Fruit fly (Drosophila melanogaster) whole organism, wandering third instar larva: ENCODE measurements around the gene Zn72D.

Source experiments
- CG32264 ChIP-seq: fragments of 200-800 bp; sonication (Bioruptor generic); optimal IDR thresholded peaks from 2 replicates; lab custom pipeline; 2016; ENCODE audit warnings: missing biosample characterization, missing genetic modification characterization
- CG9705 ChIP-seq: fragments of 200-800 bp; sonication (Bioruptor generic); optimal IDR thresholded peaks from 2 replicates; lab custom pipeline; 2018; ENCODE audit warnings: missing biosample characterization, mild to moderate bottlenecking, missing genetic modification characterization
- CrebA ChIP-seq: fragments of 200-800 bp; sonication (Bioruptor generic); optimal IDR thresholded peaks from 2 replicates; lab custom pipeline; 2016; ENCODE audit warnings: missing biosample characterization, mild to moderate bottlenecking, missing genetic modification characterization, borderline replicate concordance
- Dif ChIP-seq: fragments of 200-275, 200-300 bp; sonication (Bioruptor generic); optimal IDR thresholded peaks from 2 replicates; lab custom pipeline; 2018; ENCODE audit warnings: missing biosample characterization, missing genetic modification characterization; ENCODE audit not compliant: partially characterized antibody
- GATAd ChIP-seq: sonication (Bioruptor generic); optimal IDR thresholded peaks from 2 replicates; lab custom pipeline; 2016; ENCODE audit warnings: missing biosample characterization, missing genetic modification characterization
- HLH106 ChIP-seq: fragments of 200-800 bp; optimal IDR thresholded peaks from 3 replicates; lab custom pipeline; 2019; ENCODE audit warnings: missing biosample characterization, mild to moderate bottlenecking, missing genetic modification characterization, moderate library complexity
- Hnf4 ChIP-seq: fragments of 200-800 bp; sonication (Bioruptor generic); optimal IDR thresholded peaks from 2 replicates; lab custom pipeline; 2016; ENCODE audit warnings: missing biosample characterization, mild to moderate bottlenecking, missing genetic modification characterization
- Hr83 ChIP-seq: fragments of 200-300 bp; sonication (Bioruptor generic); optimal IDR thresholded peaks from 2 replicates; lab custom pipeline; 2016; ENCODE audit warnings: missing biosample characterization, mild to moderate bottlenecking, missing genetic modification characterization, moderate library complexity; ENCODE audit not compliant: poor library complexity, severe bottlenecking
- Jra ChIP-seq: sonication (Bioruptor generic); optimal IDR thresholded peaks from 2 replicates; lab custom pipeline; 2016; ENCODE audit warnings: missing biosample characterization, missing genetic modification characterization
- Mio ChIP-seq: sonication (Bioruptor generic); optimal IDR thresholded peaks from 2 replicates; lab custom pipeline; 2016; ENCODE audit warnings: missing biosample characterization, missing genetic modification characterization
- Myc ChIP-seq: fragments of >200 bp; optimal IDR thresholded peaks from 2 replicates; lab custom pipeline; 2017
- N ChIP-seq: fragments of >200 bp; optimal IDR thresholded peaks from 2 replicates; lab custom pipeline; 2018; ENCODE audit warnings: missing biosample characterization, missing external identifiers, missing genetic modification characterization
- OdsH ChIP-seq: fragments of 200-800 bp; sonication (Bioruptor generic); optimal IDR thresholded peaks from 2 replicates; lab custom pipeline; 2016; ENCODE audit warnings: missing biosample characterization, mild to moderate bottlenecking, missing genetic modification characterization
- Rel ChIP-seq, 2 experiments: fragments of 200-800 bp; sonication (Bioruptor generic) in 1 of 2; optimal IDR thresholded peaks; 2 replicates in 1 of 2; 3 replicates in 1 of 2; lab custom pipeline; 2016 to 2019; ENCODE audit warnings: mild to moderate bottlenecking in 2 of 2, missing biosample characterization in 2 of 2, missing genetic modification characterization in 2 of 2, moderate library complexity in 1 of 2
- Sp1 ChIP-seq: fragments of 200-800 bp; sonication (Bioruptor generic); optimal IDR thresholded peaks from 3 replicates; lab custom pipeline; 2019; ENCODE audit warnings: missing biosample characterization, mild to moderate bottlenecking, missing genetic modification characterization, moderate library complexity
- Vsx2 ChIP-seq: fragments of 200-300, 225-300 bp; sonication (Bioruptor generic); optimal IDR thresholded peaks from 2 replicates; lab custom pipeline; 2018; ENCODE audit warnings: missing biosample characterization, missing genetic modification characterization; ENCODE audit not compliant: partially characterized antibody
- br ChIP-seq: fragments of 200-800 bp; sonication (Bioruptor generic); optimal IDR thresholded peaks from 2 replicates; lab custom pipeline; 2016; ENCODE audit warnings: missing biosample characterization, missing genetic modification characterization
- brk ChIP-seq: fragments of 200-800 bp; sonication (Bioruptor generic); optimal IDR thresholded peaks from 2 replicates; lab custom pipeline; 2016; ENCODE audit warnings: missing biosample characterization, mild to moderate bottlenecking, missing genetic modification characterization
- dl ChIP-seq, 2 experiments: fragments of 175-275, 200-275 bp in 1 of 2; fragments of 200-275 bp in 1 of 2; sonication (Bioruptor generic); optimal IDR thresholded peaks; lab custom pipeline; 2018; ENCODE audit warnings: mild to moderate bottlenecking in 2 of 2, missing biosample characterization in 2 of 2, missing genetic modification characterization in 2 of 2, moderate library complexity in 2 of 2; ENCODE audit not compliant: partially characterized antibody in 2 of 2, insufficient read depth in 1 of 2
- dmrt93B ChIP-seq: fragments of 200-800 bp; sonication (Bioruptor generic); optimal IDR thresholded peaks from 2 replicates; lab custom pipeline; 2018; ENCODE audit warnings: missing biosample characterization, mild to moderate bottlenecking, missing genetic modification characterization
- dsf ChIP-seq: sonication (Bioruptor generic); optimal IDR thresholded peaks from 2 replicates; lab custom pipeline; 2016; ENCODE audit warnings: missing biosample characterization, missing genetic modification characterization, borderline replicate concordance
- ey ChIP-seq: fragments of 200-800 bp; sonication (Bioruptor generic); optimal IDR thresholded peaks from 2 replicates; lab custom pipeline; 2016; ENCODE audit warnings: missing biosample characterization, missing genetic modification characterization
- foxo ChIP-seq, 2 experiments: fragments of 200-800 bp; sonication (Bioruptor generic); optimal IDR thresholded peaks; 2 replicates in 1 of 2; 3 replicates in 1 of 2; lab custom pipeline; 2016 to 2017; ENCODE audit warnings: missing biosample characterization in 2 of 2, missing genetic modification characterization in 2 of 2
- fru ChIP-seq: fragments of 200-800 bp; sonication (Bioruptor generic); optimal IDR thresholded peaks from 3 replicates; lab custom pipeline; 2016; ENCODE audit warnings: missing biosample characterization, mild to moderate bottlenecking, missing genetic modification characterization
- h ChIP-seq: fragments of 200-800 bp; sonication (Bioruptor generic); optimal IDR thresholded peaks from 3 replicates; lab custom pipeline; 2016; ENCODE audit warnings: missing biosample characterization, mild to moderate bottlenecking, missing genetic modification characterization
- jim ChIP-seq: fragments of 175-275, 200-325 bp; sonication (Bioruptor generic); optimal IDR thresholded peaks from 2 replicates; lab custom pipeline; 2016; ENCODE audit warnings: missing biosample characterization, mild to moderate bottlenecking, missing genetic modification characterization
- psq ChIP-seq: fragments of 200-800 bp; sonication (Bioruptor generic); optimal IDR thresholded peaks from 3 replicates; lab custom pipeline; 2017; ENCODE audit warnings: missing biosample characterization, mild to moderate bottlenecking, missing genetic modification characterization, moderate library complexity
- rgr ChIP-seq: fragments of 200-800 bp; sonication (Bioruptor generic); optimal IDR thresholded peaks from 3 replicates; lab custom pipeline; 2016; ENCODE audit warnings: missing biosample characterization, mild to moderate bottlenecking, missing genetic modification characterization
- sage ChIP-seq: fragments of 200-800 bp; sonication (Bioruptor generic); optimal IDR thresholded peaks from 2 replicates; lab custom pipeline; 2016; ENCODE audit warnings: missing biosample characterization, mild to moderate bottlenecking, missing genetic modification characterization
- sv ChIP-seq: fragments of 200-800 bp; sonication (Bioruptor generic); optimal IDR thresholded peaks from 3 replicates; lab custom pipeline; 2016; ENCODE audit warnings: missing biosample characterization, missing genetic modification characterization
- tai ChIP-seq: sonication (Bioruptor generic); optimal IDR thresholded peaks from 2 replicates; lab custom pipeline; 2016; ENCODE audit warnings: missing biosample characterization, missing genetic modification characterization
- usp ChIP-seq: fragments of >200 bp; optimal IDR thresholded peaks from 2 replicates; lab custom pipeline; 2017; ENCODE audit warnings: missing biosample characterization, missing genetic modification characterization
- woc ChIP-seq: sonication (Bioruptor generic); optimal IDR thresholded peaks from 2 replicates; lab custom pipeline; 2016; ENCODE audit warnings: missing biosample characterization, mild to moderate bottlenecking, missing genetic modification characterization

Zn72D gene

dm6 chr3L:16128973-16129745, 16.7 kb upstream of the Zn72D start, which contains the start of gene SsRbeta:
Gene SsRbeta, plus strand, starts transcription at chr3L:16129617.
- TF ChIP-seq brk (GFP tag; lab: Kevin White, UChicago) = peak; percentile 41
- peak; percentile 60 for TF ChIP-seq sv
- TF ChIP-seq Hr83 = peak; percentile 53
- peak; percentile 20 for TF ChIP-seq Jra (GFP tag; lab: Kevin White, UChicago)
- no peak for TF ChIP-seq CG9705 (GFP tag; lab: Kevin White, UChicago)
- TF ChIP-seq Hnf4 = no peak
- TF ChIP-seq Rel (GFP tag; optimal IDR thresholded peaks at IDR 0.05; lab: Kevin White, UChicago) = no peak
- peak; percentile 39 for TF ChIP-seq Rel (tag; optimal IDR thresholded peaks at IDR 0.05; lab: Kevin White, UChicago)
- no peak for TF ChIP-seq GATAd
- TF ChIP-seq ey = no peak
- no peak for TF ChIP-seq br
- TF ChIP-seq tai (GFP tag; lab: Kevin White, UChicago) = no peak
- TF ChIP-seq fru (GFP tag; lab: Kevin White, UChicago) = no peak

dm6 chr3L:16128481-16128972, 16.1 kb upstream of the Zn72D start, which contains the start of gene Pgm1:
Gene Pgm1, minus strand, starts transcription at chr3L:16128531.
- TF ChIP-seq Mio (GFP tag; lab: Kevin White, UChicago) (peak; percentile 43), GATAd (no peak), ey (peak; percentile 93), OdsH (peak; percentile 93), Myc (lab: Kevin White, UChicago) (peak; percentile 85), fru (GFP tag; lab: Kevin White, UChicago) (peak; percentile 92), h (GFP tag; lab: Kevin White, UChicago) (peak; percentile 94), Dif (no peak), usp (GFP tag; lab: Kevin White, UChicago) (no peak), Hnf4 (peak; percentile 84), psq (peak; percentile 79), br (peak; percentile 94), rgr (GFP tag; lab: Kevin White, UChicago) (peak; percentile 94), Sp1 (peak; percentile 90), jim (GFP tag; lab: Kevin White, UChicago) (no peak), tai (GFP tag; lab: Kevin White, UChicago) (no peak), sv (peak; percentile 79), foxo (GFP tag; optimal IDR thresholded peaks at IDR 0.05; lab: Kevin White, UChicago) (peak; percentile 55 to 94), dl (GFP tag; optimal IDR thresholded peaks at IDR 0.05; lab: Kevin White, UChicago; ENCODE audit: insufficient read depth in 1 of 2, partially characterized antibody in 2 of 2) (no peak), dsf (no peak), brk (GFP tag; lab: Kevin White, UChicago) (no peak), Jra (GFP tag; lab: Kevin White, UChicago) (peak; percentile 82), CG32264 (peak; percentile 84), Hr83 (peak; percentile 38), dmrt93B (GFP tag; lab: Kevin White, UChicago) (no peak), sage (GFP tag; lab: Kevin White, UChicago) (no peak), HLH106 (tag; lab: Kevin White, UChicago) (peak; percentile 88), woc (GFP tag; lab: Kevin White, UChicago) (peak; percentile 96), N (GFP tag; lab: Kevin White, UChicago) (no peak), CG9705 (GFP tag; lab: Kevin White, UChicago) (peak; percentile 76), Rel (GFP tag; optimal IDR thresholded peaks at IDR 0.05; lab: Kevin White, UChicago) (peak; percentile 50), Rel (tag; optimal IDR thresholded peaks at IDR 0.05; lab: Kevin White, UChicago) (peak; percentile 77)

dm6 chr3L:16121791-16122190, 9.4 kb upstream of the Zn72D start, which contains the start of gene Strump:
Gene Strump, plus strand, starts transcription at chr3L:16122002.
- no peak for TF ChIP-seq CG32264
- no peak for TF ChIP-seq HLH106 (tag; lab: Kevin White, UChicago)
- no peak for TF ChIP-seq Vsx2 (GFP tag; lab: Kevin White, UChicago)
- TF ChIP-seq dmrt93B (GFP tag; lab: Kevin White, UChicago) = no peak
- TF ChIP-seq jim (GFP tag; lab: Kevin White, UChicago) = no peak
- TF ChIP-seq Jra (GFP tag; lab: Kevin White, UChicago) = no peak
- TF ChIP-seq woc (GFP tag; lab: Kevin White, UChicago) = no peak
- no peak for TF ChIP-seq CrebA (GFP tag; lab: Kevin White, UChicago)
- no peak for TF ChIP-seq sv
